Fruit fly (Drosophila melanogaster): Measurements from ENCODE around the gene HIP.

Gene HIP

dm6 chrX:3778135-3778951, 20.6 kb upstream of the HIP start (continued):
- TF ChIP-seq CG6808 (GFP tag; optimal IDR thresholded peaks at IDR 0.05) = peak; percentile 92
- peak; percentile 95 for TF ChIP-seq CG9139 (GFP tag; optimal IDR thresholded peaks at IDR 0.05)
- no peak for TF ChIP-seq Ets21C (GFP tag; optimal IDR thresholded peaks at IDR 0.05)
- no peak for TF ChIP-seq Sox14 (GFP tag; optimal IDR thresholded peaks at IDR 0.05)
- peak; percentile 78 for TF ChIP-seq Lpt (GFP tag; optimal IDR thresholded peaks at IDR 0.05)
- TF ChIP-seq CG6792 (GFP tag; optimal IDR thresholded peaks at IDR 0.05) = peak; percentile 10
- peak; percentile 69 for TF ChIP-seq CG8119 (GFP tag; IDR thresholded peaks at IDR 0.05)
- no peak for TF ChIP-seq CG31627 (GFP tag; optimal IDR thresholded peaks at IDR 0.05)
- TF ChIP-seq ss (GFP tag; optimal IDR thresholded peaks at IDR 0.05) = peak; percentile 96 to 97
- peak; percentile 95 for TF ChIP-seq svp (GFP tag)
- TF ChIP-seq CG4318 (GFP tag; optimal IDR thresholded peaks at IDR 0.05) = no peak
- peak; percentile 88 for TF ChIP-seq CG1621 (tag; optimal IDR thresholded peaks at IDR 0.05)
- TF ChIP-seq CG6854 (GFP tag; optimal IDR thresholded peaks at IDR 0.05) = peak; percentile 78
- TF ChIP-seq CG6276 (GFP tag; optimal IDR thresholded peaks at IDR 0.05) = peak; percentile 63
- TF ChIP-seq fd85E (GFP tag; optimal IDR thresholded peaks at IDR 0.05) = peak; percentile 31
- TF ChIP-seq esn (GFP tag; optimal IDR thresholded peaks at IDR 0.05) = no peak
- no peak for TF ChIP-seq Sox15 (GFP tag; optimal IDR thresholded peaks at IDR 0.05)
- TF ChIP-seq CG16779 (tag; optimal IDR thresholded peaks at IDR 0.05) = peak; percentile 84
- no peak for TF ChIP-seq Smox (GFP tag; optimal IDR thresholded peaks at IDR 0.05)
- TF ChIP-seq CG10631 (GFP tag; optimal IDR thresholded peaks at IDR 0.05) = no peak

DNA sequence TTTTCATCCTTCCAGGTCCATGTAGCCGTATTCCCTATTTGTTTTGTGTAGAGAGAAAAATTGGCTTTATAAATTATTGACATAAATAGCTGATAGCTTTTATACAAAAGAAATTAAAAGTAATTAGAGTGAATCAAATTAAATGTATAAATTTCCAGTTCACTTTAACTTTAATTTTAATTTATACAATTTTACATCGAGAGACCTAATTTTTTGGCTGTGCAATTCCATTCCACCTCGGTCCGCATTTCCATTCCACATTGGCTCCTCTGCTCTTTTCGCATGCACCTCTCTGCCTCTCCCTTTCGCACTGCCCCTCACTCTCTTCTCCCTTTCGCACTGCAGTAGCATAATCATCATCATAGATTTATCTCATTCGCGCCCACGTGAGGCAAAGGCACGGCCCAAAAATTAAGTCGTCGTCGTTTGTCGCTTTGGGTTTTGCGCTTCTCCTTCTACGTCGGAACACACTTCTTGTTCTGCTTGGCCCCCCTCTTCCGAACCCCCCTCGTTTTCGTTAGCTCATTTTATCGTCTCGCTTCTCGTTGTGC, 19.9 kb upstream of the HIP start:
- TF ChIP-seq Sox14 (GFP tag; optimal IDR thresholded peaks at IDR 0.05) = peak; percentile 11
- TF ChIP-seq CG4318 (GFP tag; optimal IDR thresholded peaks at IDR 0.05) = no peak
- peak; percentile 57 for TF ChIP-seq CG10631 (GFP tag; optimal IDR thresholded peaks at IDR 0.05)
- TF ChIP-seq topi (GFP tag; optimal IDR thresholded peaks at IDR 0.05) = peak; percentile 29
- TF ChIP-seq CG15336 (GFP tag; IDR thresholded peaks at IDR 0.05) = peak; percentile 64
- TF ChIP-seq CG8319 (GFP tag; optimal IDR thresholded peaks at IDR 0.05) = no peak
- TF ChIP-seq salr (GFP tag; optimal IDR thresholded peaks at IDR 0.05) = no peak
- TF ChIP-seq Ets96B (tag; optimal IDR thresholded peaks at IDR 0.05) = peak; percentile 53
- no peak for TF ChIP-seq cyc (GFP tag; optimal IDR thresholded peaks at IDR 0.05)
- peak; percentile 33 for TF ChIP-seq OdsH (GFP tag; optimal IDR thresholded peaks at IDR 0.05)
- TF ChIP-seq vri (GFP tag; optimal IDR thresholded peaks at IDR 0.05) = no peak
- TF ChIP-seq achi (GFP tag; optimal IDR thresholded peaks at IDR 0.05) = peak; percentile 21
- peak; percentile 53 for TF ChIP-seq esn (GFP tag; optimal IDR thresholded peaks at IDR 0.05)
- peak; percentile 23 for TF ChIP-seq CG31627 (GFP tag; optimal IDR thresholded peaks at IDR 0.05)
- peak; percentile 78 for TF ChIP-seq Eip78C (GFP tag)
- TF ChIP-seq dsx (GFP tag; optimal IDR thresholded peaks at IDR 0.05; ENCODE audit: poor library complexity, severe bottlenecking) = peak; percentile 33
- TF ChIP-seq CG3032 (tag; optimal IDR thresholded peaks at IDR 0.05) = peak; percentile 41
- peak; percentile 58 for TF ChIP-seq CG6163 (GFP tag; IDR thresholded peaks at IDR 0.05)
- no peak for TF ChIP-seq CG11902 (GFP tag; optimal IDR thresholded peaks at IDR 0.05)
- TF ChIP-seq CG11294 (GFP tag; IDR thresholded peaks at IDR 0.05) = 0 out of 2 replicates have a peak, but pooled peaks have one; percentile 36
- TF ChIP-seq Hr39 (GFP tag; optimal IDR thresholded peaks at IDR 0.05) = peak; percentile 6
- TF ChIP-seq CG6808 (GFP tag; optimal IDR thresholded peaks at IDR 0.05) = no peak
- TF ChIP-seq CG6792 (GFP tag; optimal IDR thresholded peaks at IDR 0.05) = peak; percentile 11
- peak; percentile 33; the same call in 1 of the 3 replicates for TF ChIP-seq CG8119 (GFP tag; IDR thresholded peaks at IDR 0.05)
- peak; percentile 43 for TF ChIP-seq acj6 (GFP tag; optimal IDR thresholded peaks at IDR 0.05)
- TF ChIP-seq fd59A (GFP tag; optimal IDR thresholded peaks at IDR 0.05) = no peak
- peak; percentile 38 for TF ChIP-seq Smox (GFP tag; optimal IDR thresholded peaks at IDR 0.05)
- no peak for TF ChIP-seq eg (GFP tag; IDR thresholded peaks at IDR 0.05)
- TF ChIP-seq CG3919 (GFP tag; optimal IDR thresholded peaks at IDR 0.05) = peak; percentile 55
- no peak for TF ChIP-seq ss (GFP tag; optimal IDR thresholded peaks at IDR 0.05)
- no peak for TF ChIP-seq CG1621 (tag; optimal IDR thresholded peaks at IDR 0.05)
- TF ChIP-seq CG32006 (GFP tag; optimal IDR thresholded peaks at IDR 0.05) = peak; percentile 52
- TF ChIP-seq CG11762 (GFP tag; optimal IDR thresholded peaks at IDR 0.05; ENCODE audit: insufficient read depth) = no peak
- TF ChIP-seq Ets21C (GFP tag; optimal IDR thresholded peaks at IDR 0.05) = no peak
- no peak for TF ChIP-seq spab (GFP tag; optimal IDR thresholded peaks at IDR 0.05)
- TF ChIP-seq net (GFP tag; optimal IDR thresholded peaks at IDR 0.05) = peak; percentile 35
- peak; percentile 50 for TF ChIP-seq Gug (GFP tag; IDR thresholded peaks at IDR 0.05)
- TF ChIP-seq CG6276 (GFP tag; optimal IDR thresholded peaks at IDR 0.05) = no peak
- TF ChIP-seq Eip75B (GFP tag; optimal IDR thresholded peaks at IDR 0.05) = peak; percentile 45
